Worm (Caenorhabditis elegans) whole organism, L4 larva: ENCODE data around the gene srd-26.

Experiments
- F26F4.8 ChIP-seq: fragments of 200-800 bp; sonication (Bioruptor generic); conservative IDR thresholded peaks from 2 replicates; pipeline ENCODE4 v1.3.6; 2022; ENCODE audit warnings: missing genetic modification characterization, missing compliant biosample characterization
- F49E8.2 ChIP-seq: sonication (generic microtip); optimal IDR thresholded peaks from 2 replicates; lab custom pipeline; 2016; ENCODE audit warnings: missing compliant biosample characterization, mild to moderate bottlenecking, missing genetic modification characterization, borderline replicate concordance
- Y5F2A.4 ChIP-seq: fragments of 200-800 bp; sonication (Bioruptor generic); optimal IDR thresholded peaks from 2 replicates; lab custom pipeline; 2018; ENCODE audit warnings: mild to moderate bottlenecking, missing genetic modification characterization, missing compliant biosample characterization
- ZK337.2 ChIP-seq: fragments of 200-800 bp; sonication (Bioruptor generic); IDR thresholded peaks from 2 replicates; pipeline ENCODE4 v1.3.6; 2022; ENCODE audit warnings: missing genetic modification reagents, missing genetic modification characterization, missing compliant biosample characterization
- aha-1 ChIP-seq: fragments of 150-350 bp; peaks from one replicate; lab custom pipeline; 2014; ENCODE audit warnings: missing biosample characterization, missing genetic modification characterization
- aly-2 ChIP-seq: sonication (generic microtip); optimal IDR thresholded peaks from 2 replicates; lab custom pipeline; 2018; ENCODE audit warnings: missing biosample characterization, missing genetic modification characterization
- ama-1 ChIP-seq: fragments of 150-350 bp; optimal IDR thresholded peaks from 2 replicates; lab custom pipeline; 2014; ENCODE audit warnings: inconsistent platforms, mixed read lengths
- arid-1 ChIP-seq: fragments of 200-800 bp; sonication (Bioruptor generic); conservative IDR thresholded peaks from 2 replicates; pipeline ENCODE4 v1.3.6; 2022; ENCODE audit warnings: missing genetic modification reagents, missing genetic modification characterization, missing compliant biosample characterization
- attf-4 ChIP-seq: sonication (generic microtip); optimal IDR thresholded peaks from 3 replicates; lab custom pipeline; 2017; ENCODE audit warnings: missing biosample characterization, missing genetic modification characterization
- ceh-20 ChIP-seq: fragments of 200-800 bp; sonication (Bioruptor generic); IDR thresholded peaks from 2 replicates; pipeline ENCODE4 v1.3.6; 2022; ENCODE audit warnings: missing genetic modification reagents, missing genetic modification characterization, missing compliant biosample characterization
- ceh-28 ChIP-seq: fragments of 150-350 bp; optimal IDR thresholded peaks from 2 replicates; lab custom pipeline; 2014; ENCODE audit warnings: missing biosample characterization, missing genetic modification reagents, missing genetic modification characterization
- ceh-62 ChIP-seq: sonication (generic microtip); optimal IDR thresholded peaks from 2 replicates; lab custom pipeline; 2017; ENCODE audit warnings: missing biosample characterization, missing genetic modification characterization
- ceh-82 ChIP-seq: sonication (generic microtip); optimal IDR thresholded peaks from 2 replicates; lab custom pipeline; 2017; ENCODE audit warnings: missing biosample characterization, missing genetic modification characterization
- cey-2 ChIP-seq: sonication (generic microtip); optimal IDR thresholded peaks from 3 replicates; lab custom pipeline; 2017; ENCODE audit warnings: missing genetic modification characterization, mild to moderate bottlenecking, missing compliant biosample characterization, antibody characterized with exemption, borderline replicate concordance; ENCODE audit not compliant: insufficient read depth
- daf-12 ChIP-seq: fragments of 150-350 bp; optimal IDR thresholded peaks from 2 replicates; lab custom pipeline; 2014; ENCODE audit warnings: missing biosample characterization, missing genetic modification reagents, missing genetic modification characterization
- dmd-6 ChIP-seq: fragments of 200-800 bp; sonication (Bioruptor generic); IDR thresholded peaks from 2 replicates; pipeline ENCODE4 v1.3.6; 2022; ENCODE audit warnings: missing genetic modification reagents, missing genetic modification characterization, missing compliant biosample characterization
- dmd-8 ChIP-seq: fragments of 200-800 bp; sonication (Bioruptor generic); IDR thresholded peaks from 2 replicates; pipeline ENCODE4 v1.3.6; 2022; ENCODE audit warnings: missing genetic modification characterization, missing compliant biosample characterization
- dpl-1 ChIP-seq: fragments of 150-350 bp; optimal IDR thresholded peaks from 2 replicates; lab custom pipeline; 2014; ENCODE audit warnings: missing biosample characterization, missing genetic modification reagents, missing genetic modification characterization
- duxl-1 ChIP-seq: sonication (generic microtip); optimal IDR thresholded peaks from 2 replicates; lab custom pipeline; 2016; ENCODE audit warnings: mild to moderate bottlenecking, missing genetic modification characterization, moderate library complexity, missing compliant biosample characterization; ENCODE audit not compliant: poor library complexity
- dve-1 ChIP-seq: sonication (generic microtip); optimal IDR thresholded peaks from 2 replicates; lab custom pipeline; 2017; ENCODE audit warnings: antibody characterized with exemption, mild to moderate bottlenecking, missing genetic modification characterization, missing compliant biosample characterization; ENCODE audit not compliant: insufficient read depth
- egl-43 ChIP-seq: fragments of 200-800 bp; sonication (Bioruptor generic); IDR thresholded peaks from 2 replicates; pipeline ENCODE4 v1.3.6; 2022; ENCODE audit warnings: missing genetic modification reagents, missing genetic modification characterization, missing compliant biosample characterization
- gei-8 ChIP-seq: fragments of 200-800 bp; sonication (Bioruptor generic); optimal IDR thresholded peaks from 2 replicates; lab custom pipeline; 2018; ENCODE audit warnings: mild to moderate bottlenecking, missing genetic modification characterization, missing compliant biosample characterization
- hlh-11 ChIP-seq: fragments of 200-800 bp; sonication (Bioruptor generic); optimal IDR thresholded peaks from 2 replicates; lab custom pipeline; 2018; ENCODE audit warnings: mild to moderate bottlenecking, missing genetic modification characterization, missing compliant biosample characterization
- jun-1 ChIP-seq: fragments of 150-350 bp; optimal IDR thresholded peaks from 2 replicates; lab custom pipeline; 2014; ENCODE audit warnings: missing biosample characterization, missing genetic modification reagents, missing genetic modification characterization
- lin-13 ChIP-seq: fragments of 150-350 bp; optimal IDR thresholded peaks from 2 replicates; lab custom pipeline; 2014; ENCODE audit warnings: missing biosample characterization, missing genetic modification reagents, missing genetic modification characterization
- lin-15B ChIP-seq: fragments of 150-350 bp; sonication (generic microtip); optimal IDR thresholded peaks from 3 replicates; lab custom pipeline; 2014; ENCODE audit warnings: missing biosample characterization, missing genetic modification characterization
- lin-38 ChIP-seq: fragments of 200-800 bp; sonication (Bioruptor generic); IDR thresholded peaks from 2 replicates; pipeline ENCODE4 v1.3.6; 2022; ENCODE audit warnings: missing genetic modification reagents, missing genetic modification characterization, missing compliant biosample characterization
- lin-39 ChIP-seq: fragments of 150-350 bp; optimal IDR thresholded peaks from 2 replicates; lab custom pipeline; 2014; ENCODE audit warnings: missing biosample characterization, missing genetic modification reagents, missing genetic modification characterization
- lir-3 ChIP-seq: sonication (generic microtip); optimal IDR thresholded peaks from 2 replicates; lab custom pipeline; 2016; ENCODE audit warnings: mild to moderate bottlenecking, missing genetic modification characterization, missing compliant biosample characterization
- lsy-2 ChIP-seq, 2 experiments: fragments of 150-350 bp in 1 of 2; sonication (generic microtip) in 1 of 2; optimal IDR thresholded peaks; 2 replicates each; lab custom pipeline; 2014 to 2017; ENCODE audit warnings: missing biosample characterization in 2 of 2, missing genetic modification characterization in 2 of 2
- madf-5 ChIP-seq, 2 experiments: fragments of 200-800 bp; sonication (Bioruptor generic); IDR thresholded peaks; 2 replicates each; pipeline ENCODE4 v1.3.6; 2022; ENCODE audit warnings: missing compliant biosample characterization in 2 of 2, missing genetic modification characterization in 2 of 2
- mep-1 ChIP-seq: fragments of 150-350 bp; sonication (generic microtip); optimal IDR thresholded peaks from 3 replicates; lab custom pipeline; 2014; ENCODE audit warnings: missing biosample characterization, missing genetic modification characterization
- mes-2 ChIP-seq: sonication (generic microtip); optimal IDR thresholded peaks from 2 replicates; lab custom pipeline; 2016; ENCODE audit warnings: missing genotype, mild to moderate bottlenecking, missing genetic modification characterization, missing compliant biosample characterization; ENCODE audit not compliant: poor library complexity, severe bottlenecking
- mxl-3 ChIP-seq: fragments of 200-800 bp; sonication (Bioruptor generic); optimal IDR thresholded peaks from 2 replicates; lab custom pipeline; 2018; ENCODE audit warnings: mild to moderate bottlenecking, missing genetic modification characterization, missing compliant biosample characterization
- nhr-102 ChIP-seq: sonication (generic microtip); optimal IDR thresholded peaks from 2 replicates; lab custom pipeline; 2016; ENCODE audit warnings: mild to moderate bottlenecking, missing genetic modification characterization, moderate library complexity, missing compliant biosample characterization
- nhr-111 ChIP-seq: fragments of 200-800 bp; sonication (Bioruptor generic); optimal IDR thresholded peaks from 2 replicates; lab custom pipeline; 2018; ENCODE audit warnings: mild to moderate bottlenecking, missing genetic modification characterization, missing compliant biosample characterization
- nhr-28 ChIP-seq: fragments of 150-350 bp; optimal IDR thresholded peaks from 2 replicates; lab custom pipeline; 2014; ENCODE audit warnings: missing biosample characterization, missing genetic modification characterization
- nhr-48 ChIP-seq: sonication (generic microtip); optimal IDR thresholded peaks from 2 replicates; lab custom pipeline; 2016; ENCODE audit warnings: mild to moderate bottlenecking, missing genetic modification characterization, missing compliant biosample characterization
- nhr-76 ChIP-seq: fragments of 150-350 bp; optimal IDR thresholded peaks from 2 replicates; lab custom pipeline; 2014; ENCODE audit warnings: missing biosample characterization, missing genetic modification characterization
- pha-4 ChIP-seq, 2 experiments: fragments of 150-350 bp in 1 of 2; fragments of 200-800 bp in 1 of 2; sonication (Bioruptor generic) in 1 of 2; IDR thresholded peaks in 1 of 2; optimal IDR thresholded peaks in 1 of 2; 2 replicates each; pipeline versions ENCODE4 v1.3.6 to Lab custom; 2014 to 2022; ENCODE audit warnings: missing genetic modification characterization in 2 of 2, missing genetic modification reagents in 2 of 2, missing biosample characterization in 1 of 2, missing compliant biosample characterization in 1 of 2
- php-3 ChIP-seq: fragments of 200-800 bp; sonication (Bioruptor generic); IDR thresholded peaks from 2 replicates; pipeline ENCODE4 v1.3.6; 2022; ENCODE audit warnings: missing genetic modification reagents, missing genetic modification characterization, missing compliant biosample characterization
- saeg-2 ChIP-seq: fragments of 200-800 bp; sonication (Bioruptor generic); IDR thresholded peaks from 2 replicates; pipeline ENCODE4 v1.3.6; 2022; ENCODE audit warnings: missing genetic modification reagents, missing genetic modification characterization, missing compliant biosample characterization
- skn-1 ChIP-seq: fragments of 150-350 bp; optimal IDR thresholded peaks from 2 replicates; lab custom pipeline; 2014; ENCODE audit warnings: missing biosample characterization, missing genetic modification characterization
- snpc-1.2 ChIP-seq: fragments of 200-800 bp; sonication (Bioruptor generic); IDR thresholded peaks from 2 replicates; pipeline ENCODE4 v1.3.6; 2022; ENCODE audit warnings: missing genetic modification reagents, missing genetic modification characterization, missing compliant biosample characterization
- snpc-4 ChIP-seq: fragments of 150-350 bp; optimal IDR thresholded peaks from 2 replicates; lab custom pipeline; 2014; ENCODE audit warnings: missing biosample characterization, missing genetic modification characterization
- tag-97 ChIP-seq: fragments of 200-800 bp; sonication (Bioruptor generic); IDR thresholded peaks from 2 replicates; pipeline ENCODE4 v1.3.6; 2022; ENCODE audit warnings: missing genetic modification characterization, missing compliant biosample characterization
- unc-39 ChIP-seq: sonication (generic microtip); optimal IDR thresholded peaks from 2 replicates; lab custom pipeline; 2017; ENCODE audit warnings: missing biosample characterization, missing genetic modification characterization
- unc-62 ChIP-seq, 3 experiments: fragments of 150-350 bp in 1 of 3; sonication (generic microtip); optimal IDR thresholded peaks in 2 of 3; peaks in 1 of 3; 1 replicate in 1 of 3; 2 replicates in 2 of 3; lab custom pipeline; 2014 to 2017; ENCODE audit warnings: missing biosample characterization in 3 of 3, missing genetic modification characterization in 3 of 3, missing genetic modification reagents in 3 of 3, missing genotype in 1 of 3
- zfp-3 ChIP-seq: fragments of 200-800 bp; sonication (Bioruptor generic); conservative IDR thresholded peaks from 2 replicates; pipeline ENCODE4 v1.3.6; 2022; ENCODE audit warnings: missing genetic modification reagents, missing genetic modification characterization, missing compliant biosample characterization
- ztf-7 ChIP-seq: fragments of 150-350 bp; optimal IDR thresholded peaks from 2 replicates; lab custom pipeline; 2014; ENCODE audit warnings: missing biosample characterization, missing genetic modification characterization

srd-26 gene

ce11 chrV:14200086-14200485 lies 37.3 kb upstream of the srd-26 start (continued):
- no peak for TF ChIP-seq daf-12
- TF ChIP-seq lsy-2 (tag; optimal IDR thresholded peaks at IDR 0.05; lab: Kevin White, UChicago) = peak; percentile 87 to 90
- no peak for TF ChIP-seq tag-97 (GFP tag; lab: Robert Waterston, UW)
- TF ChIP-seq nhr-76 (tag; lab: Kevin White, UChicago) = peak; percentile 35
- TF ChIP-seq ceh-62 = no peak
- peak; percentile 45 for TF ChIP-seq snpc-4
- peak; percentile 95 for TF ChIP-seq dmd-6 (GFP tag; lab: Robert Waterston, UW)
- no peak for TF ChIP-seq F49E8.2 (tag; lab: Kevin White, UChicago)
- no peak for TF ChIP-seq unc-39
- TF ChIP-seq nhr-111 = no peak
- peak; percentile 63; the same call in 1 of the 2 replicates for TF ChIP-seq saeg-2 (GFP tag; lab: Robert Waterston, UW)
- TF ChIP-seq nhr-102 (tag; lab: Kevin White, UChicago) = peak; percentile 79
- TF ChIP-seq F26F4.8 (GFP tag; lab: Robert Waterston, UW) = no peak
- TF ChIP-seq hlh-11 (tag; lab: Kevin White, UChicago) = peak; percentile 99
- TF ChIP-seq lir-3 (tag; lab: Kevin White, UChicago) = no peak
- peak; percentile 65 for TF ChIP-seq dpl-1 (GFP tag; lab: Kevin White, UChicago)
- TF ChIP-seq zfp-3 (GFP tag; lab: Robert Waterston, UW) = peak; percentile 87
- TF ChIP-seq aly-2 = no peak
- peak; percentile 11 for TF ChIP-seq cey-2 (tag; lab: Kevin White, UChicago)
- no peak for TF ChIP-seq gei-8 (GFP tag; lab: Kevin White, UChicago)
- TF ChIP-seq php-3 (GFP tag; lab: Robert Waterston, UW) = no peak
- TF ChIP-seq mxl-3 = peak; percentile 94
- peak; percentile 62; the same call in 1 of the 2 replicates for TF ChIP-seq arid-1 (GFP tag; lab: Robert Waterston, UW)
- peak; percentile 90 for TF ChIP-seq nhr-48 (tag; lab: Kevin White, UChicago)
- TF ChIP-seq madf-5 (GFP tag; IDR thresholded peaks at IDR 0.05; lab: Robert Waterston, UW) = no peak
- TF ChIP-seq lin-39 = peak; percentile 21
- peak; percentile 94 for TF ChIP-seq lin-13
- no peak for TF ChIP-seq ZK337.2 (GFP tag; lab: Robert Waterston, UW)
- TF ChIP-seq Y5F2A.4 (GFP tag; lab: Kevin White, UChicago) = no peak
- TF ChIP-seq ceh-28 (tag; lab: Kevin White, UChicago) = peak; percentile 43
- no peak for TF ChIP-seq dmd-8 (GFP tag; lab: Robert Waterston, UW)
- no peak for TF ChIP-seq snpc-1.2 (GFP tag; lab: Robert Waterston, UW)
- peak; percentile 81 for TF ChIP-seq jun-1 (tag; lab: Kevin White, UChicago)
- TF ChIP-seq attf-4 (tag; lab: Kevin White, UChicago) = no peak
- TF ChIP-seq ztf-7 = peak; percentile 26
- TF ChIP-seq ceh-20 (GFP tag; lab: Robert Waterston, UW) = peak; percentile 85

ce11 chrV:14197651-14198050 lies 34.8 kb upstream of the srd-26 start:
- TF ChIP-seq skn-1 (tag; lab: Kevin White, UChicago) (no peak), dpl-1 (GFP tag; lab: Kevin White, UChicago) (peak; percentile 7), mes-2 (peak; percentile 64), pha-4 (GFP tag; IDR thresholded peaks at IDR 0.05; lab: Robert Waterston, UW) (peak; percentile 44; the same call in 1 of the 2 replicates), pha-4 (tag; optimal IDR thresholded peaks at IDR 0.05; lab: Kevin White, UChicago) (no peak), ama-1 (peak; percentile 87), lin-38 (GFP tag; lab: Robert Waterston, UW) (peak; percentile 29; the same call in 1 of the 2 replicates), egl-43 (GFP tag; lab: Robert Waterston, UW) (no peak), ZK337.2 (GFP tag; lab: Robert Waterston, UW) (0 out of 2 replicates have a peak, but pooled peaks have one; percentile 5), aha-1 (tag; lab: Kevin White, UChicago) (peak; percentile 57), mep-1 (peak; percentile 83), duxl-1 (tag; lab: Kevin White, UChicago) (peak; percentile 47), ceh-82 (tag; lab: Kevin White, UChicago) (no peak), mxl-3 (peak; percentile 5), ceh-20 (GFP tag; lab: Robert Waterston, UW) (0 out of 2 replicates have a peak, but pooled peaks have one; percentile 36), unc-62 (GFP tag; optimal IDR thresholded peaks at IDR 0.05 in 1 of 2; lab: Kevin White, UChicago) (peak in 1 of 2 experiments; percentile 45), unc-62 (tag; optimal IDR thresholded peaks at IDR 0.05; lab: Kevin White, UChicago) (no peak), nhr-28 (tag; lab: Kevin White, UChicago) (peak; percentile 49), dve-1 (peak; percentile 23), lin-15B (no peak), madf-5 (GFP tag; IDR thresholded peaks at IDR 0.05; lab: Robert Waterston, UW) (0 out of 4 replicates have a peak, but pooled peaks of 1 of the 2 experiments have one; percentile 33), nhr-102 (tag; lab: Kevin White, UChicago) (peak; percentile 26)
